Fruit fly (Drosophila melanogaster) whole organism: ENCODE data around the gene shtd.

Experiments used
- Dll ChIP-seq: fragments of >200 bp; optimal IDR thresholded peaks from 2 replicates; lab custom pipeline; 2017
- pan ChIP-seq: fragments of >200 bp; optimal IDR thresholded peaks from 2 replicates; lab custom pipeline; 2017
- psq ChIP-seq: fragments of >200 bp; optimal IDR thresholded peaks from 2 replicates; lab custom pipeline; 2017
- usp ChIP-seq: fragments of >200 bp; optimal IDR thresholded peaks from 2 replicates; lab custom pipeline; 2017; ENCODE audit warnings: missing biosample characterization, missing genetic modification characterization, mixed read lengths

dm6 chrX:15441245-15441644 lies 21.0 kb downstream of the shtd start, which contains the start of gene Cngl:
- TF ChIP-seq psq (lab: Kevin White, UChicago) = no peak
- TF ChIP-seq Dll = no peak
- TF ChIP-seq usp (GFP tag; lab: Kevin White, UChicago) = no peak
- TF ChIP-seq pan (lab: Kevin White, UChicago) = no peak
